Fruit fly (Drosophila melanogaster) whole organism, embryonic: ENCODE measurements around the gene Max.

Source experiments
- ATbp ChIP-seq: fragments of 200-800 bp; sonication (Bioruptor generic); optimal IDR thresholded peaks from 2 replicates; lab custom pipeline; 2017; ENCODE audit warnings: missing biosample characterization, mild to moderate bottlenecking, missing genetic modification characterization, missing genetic modification reagents
- Ada2b ChIP-seq: fragments of 200-800 bp; sonication (Bioruptor generic); IDR thresholded peaks from 2 replicates; pipeline ENCODE4 v1.3.6; 2022; ENCODE audit warnings: missing biosample characterization, missing genetic modification characterization
- B-H2 ChIP-seq: fragments of 200-800 bp; sonication (Bioruptor generic); optimal IDR thresholded peaks from 2 replicates; lab custom pipeline; 2018; ENCODE audit warnings: missing biosample characterization, mild to moderate bottlenecking, missing genetic modification characterization
- Bdp1 ChIP-seq: fragments of 200-800 bp; sonication (Bioruptor generic); optimal IDR thresholded peaks from 3 replicates; lab custom pipeline; 2016; ENCODE audit warnings: missing biosample characterization, missing genetic modification characterization
- CG11398 ChIP-seq: fragments of 200-800 bp; sonication (Bioruptor generic); optimal IDR thresholded peaks from 2 replicates; lab custom pipeline; 2016; ENCODE audit warnings: missing biosample characterization, missing genetic modification characterization
- CG14050 ChIP-seq: fragments of 200-800 bp; sonication (Bioruptor generic); IDR thresholded peaks from 3 replicates; pipeline ENCODE4 v1.3.6; 2022; ENCODE audit warnings: missing biosample characterization, missing genetic modification characterization
- CG15479 ChIP-seq: fragments of 200-800 bp; sonication (Bioruptor generic); optimal IDR thresholded peaks from 3 replicates; lab custom pipeline; 2019; ENCODE audit warnings: missing biosample characterization, mild to moderate bottlenecking, missing genetic modification characterization, moderate library complexity
- CG17385 ChIP-seq: fragments of 200-800 bp; sonication (Bioruptor generic); optimal IDR thresholded peaks from 3 replicates; lab custom pipeline; 2018; ENCODE audit warnings: missing biosample characterization, mild to moderate bottlenecking, missing genetic modification characterization
- CG18764 ChIP-seq: fragments of 200-800 bp; sonication (Bioruptor generic); optimal IDR thresholded peaks from 3 replicates; lab custom pipeline; 2016; ENCODE audit warnings: missing biosample characterization, missing genetic modification characterization
- CG32532 ChIP-seq: fragments of 200-800 bp; sonication (Bioruptor generic); IDR thresholded peaks from 2 replicates; pipeline ENCODE4 v1.3.6; 2022; ENCODE audit warnings: missing biosample characterization, missing genetic modification characterization
- CG33557 ChIP-seq: fragments of 200-800 bp; sonication (Bioruptor generic); optimal IDR thresholded peaks from 2 replicates; lab custom pipeline; 2019; ENCODE audit warnings: missing biosample characterization, mild to moderate bottlenecking, missing genetic modification characterization, moderate library complexity
- CG3726 ChIP-seq: fragments of 200-800 bp; sonication (Bioruptor generic); IDR thresholded peaks from 3 replicates; pipeline ENCODE4, ENCODE4 v1.3.6; 2022; ENCODE audit warnings: missing biosample characterization, missing genetic modification characterization
- CG7271 ChIP-seq: fragments of 200-800 bp; sonication (Bioruptor generic); optimal IDR thresholded peaks from 2 replicates; lab custom pipeline; 2018; ENCODE audit warnings: missing biosample characterization, mild to moderate bottlenecking, missing genetic modification characterization, moderate library complexity
- CG9437 ChIP-seq: fragments of 200-800 bp; sonication (Bioruptor generic); optimal IDR thresholded peaks from 2 replicates; lab custom pipeline; 2018; ENCODE audit warnings: missing biosample characterization, mild to moderate bottlenecking, missing genetic modification characterization
- Fer3 ChIP-seq: fragments of 200-800 bp; sonication (Bioruptor generic); optimal IDR thresholded peaks from 2 replicates; lab custom pipeline; 2018; ENCODE audit warnings: missing biosample characterization, mild to moderate bottlenecking, missing genetic modification characterization, moderate library complexity
- HLH54F ChIP-seq: fragments of 200-800 bp; sonication (Bioruptor generic); optimal IDR thresholded peaks from 3 replicates; lab custom pipeline; 2016; ENCODE audit warnings: missing biosample characterization, missing genetic modification characterization
- Hand ChIP-seq: fragments of 200-800 bp; sonication (Bioruptor generic); optimal IDR thresholded peaks from 2 replicates; lab custom pipeline; 2017; ENCODE audit warnings: mild to moderate bottlenecking, missing biosample characterization, missing genetic modification reagents, missing genetic modification characterization
- Hr3 ChIP-seq: fragments of 200-800 bp; sonication (Bioruptor generic); optimal IDR thresholded peaks from 3 replicates; lab custom pipeline; 2016; ENCODE audit warnings: missing biosample characterization, missing genetic modification characterization
- Hr39 ChIP-seq: fragments of >200 bp; optimal IDR thresholded peaks from 2 replicates; lab custom pipeline; 2017
- NC2α ChIP-seq: fragments of 200-800 bp; sonication (Bioruptor generic); optimal IDR thresholded peaks from 2 replicates; lab custom pipeline; 2016; ENCODE audit warnings: missing biosample characterization, missing genetic modification characterization
- Rfx ChIP-seq: fragments of 200-800 bp; sonication (Bioruptor generic); IDR thresholded peaks from 2 replicates; pipeline ENCODE4 v1.3.6; 2022; ENCODE audit warnings: missing biosample characterization, missing genetic modification characterization
- Sry-β ChIP-seq: fragments of 200-800 bp; sonication (Bioruptor generic); optimal IDR thresholded peaks from 2 replicates; lab custom pipeline; 2018; ENCODE audit warnings: missing biosample characterization, mild to moderate bottlenecking, missing genetic modification characterization, moderate library complexity
- Taf1 ChIP-seq: fragments of 200-800 bp; sonication (Bioruptor generic); IDR thresholded peaks from 2 replicates; pipeline ENCODE4 v1.3.6; 2022; ENCODE audit warnings: missing biosample characterization, missing genetic modification characterization
- amos ChIP-seq: fragments of 200-800 bp; sonication (Bioruptor generic); IDR thresholded peaks from 2 replicates; pipeline ENCODE4 v1.3.6; 2022; ENCODE audit warnings: missing biosample characterization, missing genetic modification characterization; ENCODE audit not compliant: partially characterized antibody
- crp ChIP-seq, 2 experiments: fragments of 200-800 bp; sonication (Bioruptor generic); optimal IDR thresholded peaks; 2 replicates in 1 of 2; 3 replicates in 1 of 2; lab custom pipeline; 2017; ENCODE audit warnings: missing biosample characterization in 2 of 2, missing genetic modification characterization in 2 of 2, mild to moderate bottlenecking in 1 of 2, moderate library complexity in 1 of 2
- danr ChIP-seq: fragments of 200-800 bp; sonication (Bioruptor generic); IDR thresholded peaks from 2 replicates; pipeline ENCODE4 v1.3.6; 2022; ENCODE audit warnings: missing biosample characterization, missing genetic modification characterization
- fru ChIP-seq: fragments of >200 bp; optimal IDR thresholded peaks from 2 replicates; lab custom pipeline; 2017
- gcm ChIP-seq: fragments of 200-800 bp; sonication (Bioruptor generic); optimal IDR thresholded peaks from 2 replicates; lab custom pipeline; 2019; ENCODE audit warnings: missing biosample characterization, mild to moderate bottlenecking, missing genetic modification characterization, moderate library complexity
- gsb ChIP-seq: fragments of 200-800 bp; sonication (Bioruptor generic); IDR thresholded peaks from 2 replicates; pipeline ENCODE4 v1.3.6; 2022; ENCODE audit warnings: missing biosample characterization, missing genetic modification characterization
- gt ChIP-seq: fragments of 200-800 bp; sonication (Bioruptor generic); IDR thresholded peaks from 2 replicates; pipeline ENCODE4 v1.3.6; 2022; ENCODE audit warnings: missing biosample characterization, missing genetic modification characterization
- kay ChIP-seq: fragments of 200-800 bp; sonication (Bioruptor generic); optimal IDR thresholded peaks from 2 replicates; lab custom pipeline; 2016; ENCODE audit warnings: missing biosample characterization, missing genetic modification characterization
- ken ChIP-seq: fragments of 200-800 bp; sonication (Bioruptor generic); IDR thresholded peaks from 3 replicates; pipeline ENCODE4 v1.3.6; 2022; ENCODE audit warnings: missing biosample characterization, missing genetic modification characterization
- luna ChIP-seq: fragments of 200-800 bp; sonication (Bioruptor generic); optimal IDR thresholded peaks from 2 replicates; lab custom pipeline; 2016; ENCODE audit warnings: missing biosample characterization, missing genetic modification characterization
- nerfin-2 ChIP-seq: fragments of 200-800 bp; sonication (Bioruptor generic); IDR thresholded peaks from 2 replicates; pipeline ENCODE4 v1.3.6; 2022; ENCODE audit warnings: missing biosample characterization, missing genetic modification characterization; ENCODE audit not compliant: partially characterized antibody
- otp ChIP-seq: fragments of 200-800 bp; sonication (Bioruptor generic); IDR thresholded peaks from 3 replicates; pipeline ENCODE4, ENCODE4 v1.3.6; 2022; ENCODE audit warnings: missing biosample characterization, missing genetic modification characterization
- pfk ChIP-seq: fragments of 200-800 bp; sonication (Bioruptor generic); optimal IDR thresholded peaks from 2 replicates; lab custom pipeline; 2018; ENCODE audit warnings: missing biosample characterization, mild to moderate bottlenecking, missing genetic modification characterization, moderate library complexity
- pita ChIP-seq: fragments of 200-800 bp; sonication (Bioruptor generic); optimal IDR thresholded peaks from 2 replicates; lab custom pipeline; 2017; ENCODE audit warnings: missing biosample characterization, mild to moderate bottlenecking, missing genetic modification characterization
- sc ChIP-seq, 3 experiments: fragments of >200 bp in 2 of 3; fragments of 200-800 bp in 1 of 3; sonication (Bioruptor generic) in 1 of 3; optimal IDR thresholded peaks; 2 replicates in 2 of 3; 3 replicates in 1 of 3; lab custom pipeline; 2017; ENCODE audit warnings: mild to moderate bottlenecking in 1 of 3, missing biosample characterization in 1 of 3, missing genetic modification characterization in 1 of 3, missing genetic modification reagents in 1 of 3
- so ChIP-seq: fragments of 200-800 bp; sonication (Bioruptor generic); IDR thresholded peaks from 3 replicates; pipeline ENCODE4 v1.3.6; 2022; ENCODE audit warnings: missing biosample characterization, missing genetic modification characterization
- zen ChIP-seq: fragments of 200-800 bp; sonication (Bioruptor generic); optimal IDR thresholded peaks from 3 replicates; lab custom pipeline; 2018; ENCODE audit warnings: missing biosample characterization, mild to moderate bottlenecking, missing genetic modification characterization, moderate library complexity

Max gene

DNA sequence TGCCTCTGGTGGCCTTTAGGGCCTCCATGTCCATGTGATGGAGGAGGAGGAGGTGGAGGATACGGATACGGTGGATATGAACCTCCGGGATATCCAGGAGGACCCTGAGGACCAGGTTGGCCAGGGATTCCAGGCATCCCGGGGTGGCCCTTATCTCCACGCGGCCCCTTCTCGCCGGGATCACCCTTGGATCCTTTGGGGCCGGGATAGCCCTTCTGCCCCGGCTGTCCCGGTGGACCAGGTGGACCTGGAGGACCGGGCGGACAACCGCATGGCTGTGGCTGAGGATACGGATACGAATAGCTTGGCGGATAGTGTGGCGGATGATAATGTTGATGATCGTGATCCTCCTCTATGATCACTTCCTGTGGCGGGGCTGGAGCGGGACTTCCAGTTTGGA lies 16.3 kb upstream of the Max start:
- TF ChIP-seq crp (GFP tag; optimal IDR thresholded peaks at IDR 0.05; lab: Kevin White, UChicago) (no peak), CG18764 (GFP tag; lab: Kevin White, UChicago) (no peak), Sry-β (GFP tag; lab: Kevin White, UChicago) (no peak), CG14050 (no peak), kay (GFP tag; lab: Kevin White, UChicago) (no peak), Hr39 (lab: Kevin White, UChicago) (peak; percentile 57), nerfin-2 (no peak), B-H2 (GFP tag; lab: Kevin White, UChicago) (no peak), Rfx (GFP tag; lab: Robert Waterston, UW) (no peak), CG11398 (GFP tag; lab: Kevin White, UChicago) (no peak), Bdp1 (GFP tag; lab: Kevin White, UChicago) (no peak), CG15479 (GFP tag; lab: Kevin White, UChicago) (no peak), zen (no peak), HLH54F (no peak), CG32532 (GFP tag; lab: Robert Waterston, UW) (0 out of 2 replicates have a peak, but pooled peaks have one; percentile 23), pfk (GFP tag; lab: Kevin White, UChicago) (no peak), NC2α (no peak), CG9437 (GFP tag; lab: Kevin White, UChicago) (no peak), gt (no peak), gsb (GFP tag; lab: Robert Waterston, UW) (no peak), CG3726 (GFP tag; lab: Robert Waterston, UW) (peak; percentile 49; the same call in 1 of the 3 replicates)

DNA sequence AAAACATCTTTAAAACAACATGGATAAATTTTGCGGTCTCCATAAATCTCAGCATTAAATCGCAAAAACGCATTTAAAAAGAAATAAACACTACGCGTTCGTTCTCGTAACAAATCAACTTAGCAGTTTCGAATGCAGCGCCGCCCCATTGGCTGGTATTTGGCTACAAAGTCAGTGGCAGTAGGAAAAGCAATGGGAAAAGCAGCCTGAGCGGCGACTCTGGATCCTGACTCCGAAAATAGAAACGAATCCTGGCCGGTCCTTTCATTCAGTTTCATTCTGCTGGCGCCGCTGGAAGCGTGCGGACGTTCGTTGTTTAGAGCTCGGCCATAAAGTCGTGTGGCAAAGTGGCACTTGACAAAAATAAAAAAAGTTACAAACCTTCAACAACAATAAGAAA lies 11.5 kb upstream of the Max start, which contains the start of gene CG14086:
TSS of gene CG14086 (plus strand) at position 301 of the 400 bp plus-strand sequence.
- no peak for TF ChIP-seq ken (GFP tag; lab: Robert Waterston, UW)
- TF ChIP-seq so (GFP tag; lab: Robert Waterston, UW), result no peak
- TF ChIP-seq fru (lab: Kevin White, UChicago), result no peak
- TF ChIP-seq danr, result no peak
- no peak for TF ChIP-seq CG7271 (tag; lab: Kevin White, UChicago)
- TF ChIP-seq ATbp (GFP tag; lab: Kevin White, UChicago), result no peak
- no peak for TF ChIP-seq Fer3 (tag; lab: Kevin White, UChicago)
- no peak for TF ChIP-seq Ada2b (GFP tag; lab: Robert Waterston, UW)
- no peak for TF ChIP-seq Taf1 (GFP tag; lab: Robert Waterston, UW)
- no peak for TF ChIP-seq Hr3 (GFP tag; lab: Kevin White, UChicago)
- no peak for TF ChIP-seq otp (GFP tag; lab: Robert Waterston, UW)

DNA sequence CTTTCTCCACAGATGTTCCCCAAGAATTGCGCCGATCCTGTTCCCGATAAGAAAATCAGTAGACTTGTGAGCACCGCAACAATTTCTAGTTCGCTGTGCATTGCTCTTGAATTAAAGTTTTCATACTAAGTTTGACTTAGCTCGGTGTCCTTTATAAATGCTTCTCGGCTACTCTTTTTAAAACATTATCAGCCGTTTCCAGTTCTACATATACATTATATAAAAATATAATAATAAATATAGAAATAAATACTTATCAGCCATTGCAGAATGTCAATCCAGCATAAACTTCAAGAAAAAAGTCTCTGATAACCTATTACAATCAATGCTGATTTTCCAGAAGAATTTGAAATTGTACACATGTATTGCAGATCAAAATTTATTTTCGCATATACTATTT lies 6.6 kb upstream of the Max start, which contains the start of gene CG14088:
TSS of gene CG14088 (minus strand) at position 101 of the 400 bp plus-strand sequence.
- TF ChIP-seq pita (GFP tag; lab: Kevin White, UChicago), result no peak
- no peak for TF ChIP-seq luna (GFP tag; lab: Kevin White, UChicago)
- no peak for TF ChIP-seq sc (optimal IDR thresholded peaks at IDR 0.05; lab: Kevin White, UChicago)
- TF ChIP-seq sc (GFP tag; optimal IDR thresholded peaks at IDR 0.05; lab: Kevin White, UChicago), result no peak
- TF ChIP-seq Hand (GFP tag; lab: Kevin White, UChicago), result no peak
- no peak for TF ChIP-seq gcm (GFP tag; lab: Kevin White, UChicago)
- TF ChIP-seq CG33557, result no peak
- TF ChIP-seq amos (GFP tag; lab: Robert Waterston, UW), result no peak
- no peak for TF ChIP-seq CG17385 (GFP tag; lab: Kevin White, UChicago)
